Worm (Caenorhabditis elegans): ENCODE data around the gene osg-1.

The osg-1 gene

ce11 chrIII:5546309-5546708, 59.0 kb downstream of the osg-1 start:
- TF ChIP-seq pqm-1 (tag; optimal IDR thresholded peaks at IDR 0.05) (no peak), nhr-11 (tag; optimal IDR thresholded peaks at IDR 0.05) (no peak), nfya-1 (tag; optimal IDR thresholded peaks at IDR 0.05; ENCODE audit: insufficient read depth) (peak; percentile 10), daf-12 (tag; optimal IDR thresholded peaks at IDR 0.05) (no peak), nhr-25 (tag; optimal IDR thresholded peaks at IDR 0.05) (peak; percentile 22), unc-39 (tag; optimal IDR thresholded peaks at IDR 0.05) (no peak), nhr-23 (tag; optimal IDR thresholded peaks at IDR 0.05) (peak; percentile 74), elt-1 (tag; optimal IDR thresholded peaks at IDR 0.05) (peak; percentile 28)

ce11 chrIII:5546730-5547129, 59.4 kb downstream of the osg-1 start, which contains the start of gene F09F7.5:
TSS of gene F09F7.5 (plus strand) at chrIII:5546987.
- TF ChIP-seq pqm-1 (tag; optimal IDR thresholded peaks at IDR 0.05) (peak; percentile 64), elt-2 (tag; optimal IDR thresholded peaks at IDR 0.05) (peak; percentile 70), nhr-43 (tag; optimal IDR thresholded peaks at IDR 0.05; ENCODE audit: poor library complexity, severe bottlenecking) (no peak)

Data from whole organism, L3 larva.